Worm (Caenorhabditis elegans): ENCODE data around the gene atad-3.

DNA sequence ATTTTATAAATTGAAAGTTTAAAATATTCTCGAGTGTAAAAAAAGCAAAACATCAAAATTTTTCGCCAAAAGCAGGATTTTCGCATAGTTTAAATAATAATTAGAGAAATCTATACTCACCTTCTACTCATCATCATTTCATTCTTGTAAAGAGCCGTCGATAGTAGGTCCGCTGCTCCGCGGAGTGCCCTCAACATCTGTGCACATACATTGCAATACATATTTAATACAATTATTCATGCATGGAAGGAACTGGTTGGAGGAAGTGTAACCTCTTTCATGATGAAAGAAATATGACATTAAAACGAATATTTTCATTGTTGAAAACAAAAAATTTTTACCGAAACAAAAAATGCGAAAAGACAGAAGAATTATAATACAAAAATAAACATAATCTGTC lies 6.5 kb upstream of the atad-3 start, which contains the start of gene mrps-14:
- TF ChIP-seq nhr-120 (GFP tag; IDR thresholded peaks at IDR 0.05) (no peak), nhr-90 (tag; optimal IDR thresholded peaks at IDR 0.05) (no peak), hlh-26 (GFP tag; conservative IDR thresholded peaks at IDR 0.05) (no peak)

All from whole organism, young adult.